Worm (Caenorhabditis elegans): Measurements from ENCODE around the gene gldi-9.

The gldi-9 gene

ce11 chrIII:2760726-2761125 lies 4.6 kb upstream of the gldi-9 start, which contains the start of gene pho-9 (continued):
- TF ChIP-seq hmg-1.2 (GFP tag; IDR thresholded peaks at IDR 0.05) (no peak), hmg-20 (GFP tag; IDR thresholded peaks at IDR 0.05) (no peak), T26A5.8 (tag; optimal IDR thresholded peaks at IDR 0.05) (no peak), aptf-3 (GFP tag; IDR thresholded peaks at IDR 0.05) (no peak), dpff-1 (tag; optimal IDR thresholded peaks at IDR 0.05) (no peak), F55B11.4 (tag; optimal IDR thresholded peaks at IDR 0.05; ENCODE audit: borderline replicate concordance, insufficient read depth) (no peak), ceh-100 (GFP tag; IDR thresholded peaks at IDR 0.05) (no peak), nhr-80 (tag; optimal IDR thresholded peaks at IDR 0.05) (peak; percentile 97), lag-1 (GFP tag; IDR thresholded peaks at IDR 0.05) (no peak), ztf-25 (GFP tag; IDR thresholded peaks at IDR 0.05) (no peak), mcd-1 (GFP tag; IDR thresholded peaks at IDR 0.05) (0 out of 2 replicates have a peak, but pooled peaks have one; percentile 28), nhr-120 (GFP tag; IDR thresholded peaks at IDR 0.05) (no peak), B0035.1 (tag; optimal IDR thresholded peaks at IDR 0.05) (no peak), dpl-1 (GFP tag; optimal IDR thresholded peaks at IDR 0.05) (no peak), mxl-1 (tag; optimal IDR thresholded peaks at IDR 0.05) (no peak), let-526 (GFP tag; IDR thresholded peaks at IDR 0.05) (no peak), F10E7.11 (tag; optimal IDR thresholded peaks at IDR 0.05) (no peak), athp-1 (tag; optimal IDR thresholded peaks at IDR 0.05) (no peak), ztf-28 (GFP tag; IDR thresholded peaks at IDR 0.05) (no peak), C17E4.6 (GFP tag; IDR thresholded peaks at IDR 0.05) (no peak), K12H6.12 (tag; optimal IDR thresholded peaks at IDR 0.05) (no peak), zim-3 (tag; optimal IDR thresholded peaks at IDR 0.05) (no peak), madf-6 (GFP tag; IDR thresholded peaks at IDR 0.05) (no peak), bed-2 (GFP tag; IDR thresholded peaks at IDR 0.05) (no peak), sdz-38 (tag; optimal IDR thresholded peaks at IDR 0.05) (no peak), fkh-3 (tag; optimal IDR thresholded peaks at IDR 0.05) (no peak), pbrm-1 (GFP tag; IDR thresholded peaks at IDR 0.05) (no peak), madf-3 (GFP tag; IDR thresholded peaks at IDR 0.05) (no peak), B0261.1 (tag; optimal IDR thresholded peaks at IDR 0.05) (no peak), egl-44 (GFP tag; IDR thresholded peaks at IDR 0.05) (peak; percentile 44; the same call in 1 of the 2 replicates), ets-4 (GFP tag; optimal IDR thresholded peaks at IDR 0.05) (peak; percentile 70), F22D6.2 (tag; optimal IDR thresholded peaks at IDR 0.05) (no peak), pha-4 (tag; optimal IDR thresholded peaks at IDR 0.05) (no peak), D2030.7 (GFP tag; IDR thresholded peaks at IDR 0.05) (no peak), lin-35 (GFP tag; optimal IDR thresholded peaks at IDR 0.05) (no peak)

ce11 chrIII:2759308-2759707 lies 3.1 kb upstream of the gldi-9 start:
- TF ChIP-seq cebp-1 (GFP tag; IDR thresholded peaks at IDR 0.05) (0 out of 2 replicates have a peak, but pooled peaks have one; percentile 30), cebp-1 (tag; optimal IDR thresholded peaks at IDR 0.05) (peak; percentile 48), ceh-79 (tag; optimal IDR thresholded peaks at IDR 0.05) (no peak), nhr-80 (tag; optimal IDR thresholded peaks at IDR 0.05) (peak; percentile 52), ztf-25 (GFP tag; IDR thresholded peaks at IDR 0.05) (no peak), nfya-1 (tag; optimal IDR thresholded peaks at IDR 0.05; ENCODE audit: borderline replicate concordance, insufficient read depth) (no peak), rcor-1 (GFP tag; IDR thresholded peaks at IDR 0.05) (no peak)

All from whole organism, young adult.